Fruit fly (Drosophila melanogaster) whole organism, pupa: ENCODE data around the gene tai.

ENCODE experiments used
- CG13204 ChIP-seq: fragments of 200-800 bp; sonication (Bioruptor generic); optimal IDR thresholded peaks from 2 replicates; lab custom pipeline; 2018; ENCODE audit warnings: missing biosample characterization, mild to moderate bottlenecking, missing genetic modification characterization, moderate library complexity
- CG32121 ChIP-seq: fragments of 200-800 bp; sonication (Bioruptor generic); IDR thresholded peaks from 2 replicates; pipeline ENCODE4 v1.3.6; 2022; ENCODE audit warnings: missing biosample characterization, missing genetic modification characterization
- CG8301 ChIP-seq: fragments of 200-800 bp; sonication (Bioruptor generic); optimal IDR thresholded peaks from 2 replicates; lab custom pipeline; 2018; ENCODE audit warnings: missing biosample characterization, mild to moderate bottlenecking, missing genetic modification characterization
- CG9948 ChIP-seq: fragments of 200-800 bp; sonication (Bioruptor generic); optimal IDR thresholded peaks from 2 replicates; lab custom pipeline; 2018; ENCODE audit warnings: missing biosample characterization, mild to moderate bottlenecking, missing genetic modification characterization, moderate library complexity
- Snoo ChIP-seq: fragments of 200-800 bp; sonication (Bioruptor generic); optimal IDR thresholded peaks from 3 replicates; lab custom pipeline; 2017; ENCODE audit warnings: missing biosample characterization, mild to moderate bottlenecking, missing genetic modification characterization, inconsistent platforms
- rn ChIP-seq: fragments of 200-800 bp; sonication (Bioruptor generic); IDR thresholded peaks from 2 replicates; pipeline ENCODE4 v1.3.6; 2022; ENCODE audit warnings: missing biosample characterization, missing genetic modification characterization

DNA sequence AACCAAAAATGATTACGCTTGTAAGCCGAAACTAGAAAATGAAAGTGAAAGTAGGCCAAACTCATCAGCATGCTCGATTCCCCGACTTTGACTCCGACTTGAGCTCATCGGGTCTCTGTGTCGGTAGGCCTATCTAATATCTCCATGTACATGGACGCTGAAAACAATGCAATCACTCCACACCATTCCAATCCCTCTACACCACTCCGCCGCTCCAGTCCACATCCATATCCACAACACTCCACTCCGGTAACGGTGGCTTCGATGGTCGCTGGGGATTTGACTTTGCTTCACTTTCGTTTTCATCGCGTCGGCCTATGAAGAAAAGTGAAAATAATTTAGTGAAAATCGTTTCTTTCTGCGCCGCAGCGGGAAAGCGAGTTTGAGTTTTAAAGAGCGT is 27.1 kb downstream of the tai start:
- TF ChIP-seq CG8301 (tag; lab: Kevin White, UChicago) (no peak), CG9948 (tag; lab: Kevin White, UChicago) (no peak), CG13204 (GFP tag; lab: Kevin White, UChicago) (no peak), Snoo (tag; lab: Kevin White, UChicago) (no peak), CG32121 (GFP tag; lab: Robert Waterston, UW) (no peak), rn (no peak)
